Fruit fly (Drosophila melanogaster): Measurements from ENCODE around the gene CG18754.

Gene CG18754

DNA sequence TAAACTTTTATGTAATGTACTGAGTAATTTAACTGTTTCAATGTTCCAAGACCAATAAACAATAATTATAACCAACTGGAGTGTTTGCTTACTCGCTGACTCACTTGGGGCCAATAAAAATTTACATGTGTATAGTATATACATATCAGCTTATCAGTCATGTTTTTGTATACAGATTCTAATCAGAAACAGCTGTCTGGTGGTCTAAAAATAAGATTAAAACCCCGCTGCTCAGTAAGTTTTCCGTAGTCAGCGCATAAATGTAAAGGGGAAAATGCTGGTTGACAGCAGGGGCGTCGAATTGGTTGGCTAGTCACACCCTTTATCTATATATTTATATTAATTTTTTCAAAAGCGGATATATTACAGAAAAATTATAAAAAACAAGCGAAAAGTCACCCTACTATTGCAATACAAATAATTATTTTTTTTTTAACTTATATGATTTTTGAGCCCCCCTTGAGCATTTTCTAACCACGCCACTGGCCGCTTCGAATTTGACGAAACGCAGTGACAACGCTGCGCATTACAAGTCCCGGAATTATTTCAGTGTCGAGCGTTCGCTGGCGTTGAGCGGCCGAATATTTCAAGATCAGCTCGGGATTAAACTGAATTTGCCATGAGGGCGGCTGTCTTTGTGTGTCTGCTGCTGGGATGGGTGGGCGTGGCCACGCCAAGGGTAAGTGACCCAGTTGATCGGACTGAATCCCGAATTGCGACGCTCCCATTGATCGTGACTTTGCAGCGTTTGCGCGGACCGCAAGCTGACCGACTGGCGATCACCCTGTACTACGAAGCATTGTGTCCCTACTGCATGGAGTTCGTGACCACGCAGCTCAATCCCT is 5.3 kb upstream of the CG18754 start, which contains the start of gene GILT2 (continued):
- TF ChIP-seq chm (GFP tag; IDR thresholded peaks at IDR 0.05) (peak; percentile 83), pita (GFP tag; optimal IDR thresholded peaks at IDR 0.05) (no peak), tap (tag; optimal IDR thresholded peaks at IDR 0.05) (peak; percentile 87), ase (GFP tag; IDR thresholded peaks at IDR 0.05) (peak; percentile 82), vvl (GFP tag; IDR thresholded peaks at IDR 0.05) (peak; percentile 97), chn (GFP tag; optimal IDR thresholded peaks at IDR 0.05) (peak; percentile 62), ttk (GFP tag; IDR thresholded peaks at IDR 0.05) (peak; percentile 93), CG12155 (GFP tag; optimal IDR thresholded peaks at IDR 0.05) (peak; percentile 78), CG30431 (GFP tag; optimal IDR thresholded peaks at IDR 0.05) (peak; percentile 85), CG8944 (GFP tag; optimal IDR thresholded peaks at IDR 0.05) (peak; percentile 57), CG30403 (GFP tag; optimal IDR thresholded peaks at IDR 0.05) (peak; percentile 88), CG10979 (tag; optimal IDR thresholded peaks at IDR 0.05) (peak; percentile 94), Nf-YB (GFP tag; optimal IDR thresholded peaks at IDR 0.05) (peak; percentile 77), Oli (tag; optimal IDR thresholded peaks at IDR 0.05) (peak; percentile 92), bab2 (GFP tag; optimal IDR thresholded peaks at IDR 0.05) (peak; percentile 54), CG2712 (tag; optimal IDR thresholded peaks at IDR 0.05) (peak; percentile 93), CG4617 (GFP tag; optimal IDR thresholded peaks at IDR 0.05; ENCODE audit: borderline replicate concordance) (peak; percentile 61), aop (GFP tag; IDR thresholded peaks at IDR 0.05) (peak; percentile 55; the same call in 1 of the 2 replicates), HLH3B (GFP tag; IDR thresholded peaks at IDR 0.05) (peak; percentile 91), vnd (GFP tag; IDR thresholded peaks at IDR 0.05; ENCODE audit: partially characterized antibody) (no peak), lov (optimal IDR thresholded peaks at IDR 0.05) (no peak), lov (GFP tag; IDR thresholded peaks at IDR 0.05) (peak; percentile 89), sens (GFP tag) (peak; percentile 93), CG3847 (GFP tag; IDR thresholded peaks at IDR 0.05) (peak; percentile 92), CG3995 (GFP tag; optimal IDR thresholded peaks at IDR 0.05) (peak; percentile 42), Sox100B (GFP tag; optimal IDR thresholded peaks at IDR 0.05) (peak; percentile 91), CG9727 (GFP tag; optimal IDR thresholded peaks at IDR 0.05) (peak; percentile 94), CG2202 (tag; optimal IDR thresholded peaks at IDR 0.05) (peak; percentile 85), Doc2 (GFP tag; IDR thresholded peaks at IDR 0.05) (no peak), CG12219 (GFP tag; optimal IDR thresholded peaks at IDR 0.05) (peak; percentile 82), CG18619 (GFP tag; optimal IDR thresholded peaks at IDR 0.05) (peak; percentile 89), Sry-β (GFP tag; optimal IDR thresholded peaks at IDR 0.05) (peak; percentile 9), sug (tag; optimal IDR thresholded peaks at IDR 0.05) (peak; percentile 88), CG43689 (GFP tag; IDR thresholded peaks at IDR 0.05) (peak; percentile 51; the same call in 1 of the 2 replicates), CG8290 (GFP tag; optimal IDR thresholded peaks at IDR 0.05) (peak; percentile 68), CG8290 (tag; optimal IDR thresholded peaks at IDR 0.05) (peak; percentile 1 to 68), sd (tag; optimal IDR thresholded peaks at IDR 0.05) (peak; percentile 78), CG13424 (tag; optimal IDR thresholded peaks at IDR 0.05) (peak; percentile 95), CG14965 (GFP tag; optimal IDR thresholded peaks at IDR 0.05; ENCODE audit: borderline replicate concordance) (no peak), fd64A (GFP tag; optimal IDR thresholded peaks at IDR 0.05) (peak; percentile 76), br (optimal IDR thresholded peaks at IDR 0.05) (no peak), inv (GFP tag; IDR thresholded peaks at IDR 0.05; ENCODE audit: partially characterized antibody) (no peak), E2f2 (GFP tag; IDR thresholded peaks at IDR 0.05) (peak; percentile 78), grn (GFP tag; optimal IDR thresholded peaks at IDR 0.05) (peak; percentile 55), CG11696 (GFP tag; IDR thresholded peaks at IDR 0.05) (peak; percentile 58), nerfin-1 (tag; optimal IDR thresholded peaks at IDR 0.05) (peak; percentile 90), hkb (optimal IDR thresholded peaks at IDR 0.05) (no peak), hkb (GFP tag; IDR thresholded peaks at IDR 0.05) (peak; percentile 95), trh (GFP tag; optimal IDR thresholded peaks at IDR 0.05) (peak; percentile 84), pho (GFP tag; optimal IDR thresholded peaks at IDR 0.05) (peak; percentile 60), peb (GFP tag; IDR thresholded peaks at IDR 0.05) (peak; percentile 85)
